Worm (Caenorhabditis elegans): Measurements from ENCODE around the gene rpt-6.

DNA sequence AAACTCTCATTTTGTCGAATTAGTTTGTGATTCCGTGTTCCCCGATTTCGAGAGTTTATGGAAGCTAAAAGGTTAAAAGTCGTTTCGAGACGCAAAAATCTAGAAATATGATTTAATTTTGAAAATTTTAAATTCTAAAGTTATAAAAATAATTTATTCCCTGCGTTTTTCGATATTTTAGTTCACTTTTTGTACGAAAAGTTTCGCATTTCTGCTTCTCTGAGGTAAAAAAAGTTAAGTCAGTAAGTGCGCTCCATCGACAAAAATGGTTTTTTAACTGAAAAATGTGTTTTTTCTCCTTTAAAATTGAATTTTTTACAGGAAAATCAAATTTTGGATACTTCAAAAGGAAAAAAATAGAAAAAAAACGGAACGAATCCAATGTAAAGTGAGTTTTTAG, 36.8 kb upstream of the rpt-6 start, which contains the start of gene zip-1:
- no peak for TF ChIP-seq lim-6 (tag; optimal IDR thresholded peaks at IDR 0.05)
- no peak for TF ChIP-seq pqm-1 (tag; optimal IDR thresholded peaks at IDR 0.05)
- TF ChIP-seq pag-3 (tag; optimal IDR thresholded peaks at IDR 0.05; ENCODE audit: borderline replicate concordance): no peak
- no peak for TF ChIP-seq ceh-31 (tag; optimal IDR thresholded peaks at IDR 0.05)
- no peak for TF ChIP-seq pha-2 (tag; optimal IDR thresholded peaks at IDR 0.05)
- no peak for TF ChIP-seq dve-1 (tag; optimal IDR thresholded peaks at IDR 0.05)
- TF ChIP-seq unc-3 (GFP tag; conservative IDR thresholded peaks at IDR 0.05): no peak
- no peak for TF ChIP-seq unc-3 (tag; optimal IDR thresholded peaks at IDR 0.05)
- TF ChIP-seq fkh-10 (GFP tag; optimal IDR thresholded peaks at IDR 0.05): no peak
